Worm (Caenorhabditis elegans) whole organism, late embryonic: ENCODE data around the gene F19C6.3.

ENCODE experiments used
- ama-1 ChIP-seq: fragments of 150-350 bp; optimal IDR thresholded peaks from 2 replicates; lab custom pipeline; 2014
- ceh-31 ChIP-seq: sonication (generic microtip); optimal IDR thresholded peaks from 2 replicates; lab custom pipeline; 2016; ENCODE audit warnings: missing genetic modification characterization, missing compliant biosample characterization
- pag-3 ChIP-seq: sonication (generic microtip); optimal IDR thresholded peaks from 2 replicates; lab custom pipeline; 2016; ENCODE audit warnings: missing compliant biosample characterization, missing genetic modification characterization, borderline replicate concordance
- pros-1 ChIP-seq: fragments of 150-350 bp; optimal IDR thresholded peaks from 2 replicates; lab custom pipeline; 2014; ENCODE audit warnings: missing biosample characterization, missing genetic modification reagents, missing genetic modification characterization
- sox-4 ChIP-seq: sonication (generic microtip); optimal IDR thresholded peaks from 2 replicates; lab custom pipeline; 2017; ENCODE audit warnings: mild to moderate bottlenecking, missing genetic modification characterization, inconsistent platforms, missing compliant biosample characterization
- tbx-2 ChIP-seq: sonication (generic microtip); optimal IDR thresholded peaks from 2 replicates; lab custom pipeline; 2016; ENCODE audit warnings: missing genetic modification characterization, missing compliant biosample characterization

ce11 chrX:9993100-9993499, 15.5 kb downstream of the F19C6.3 start:
- no peak for TF ChIP-seq tbx-2 (tag; lab: Kevin White, UChicago)
- TF ChIP-seq ama-1 (lab: Kevin White, UChicago): no peak
- TF ChIP-seq pros-1: no peak
- no peak for TF ChIP-seq ceh-31
- no peak for TF ChIP-seq sox-4 (tag; lab: Kevin White, UChicago)
- TF ChIP-seq pag-3 (tag; lab: Kevin White, UChicago): no peak
